Worm (Caenorhabditis elegans) whole organism, L4/young adult: ENCODE data around the gene inso-1.

Experiments used
- W03F9.2 ChIP-seq: fragments of 150-350 bp; optimal IDR thresholded peaks from 2 replicates; lab custom pipeline; 2014; ENCODE audit warnings: missing biosample characterization, missing genetic modification characterization
- dao-5 ChIP-seq: sonication (generic microtip); optimal IDR thresholded peaks from 2 replicates; lab custom pipeline; 2016; ENCODE audit warnings: missing genotype, missing genetic modification characterization, moderate library complexity, missing compliant biosample characterization
- him-1 ChIP-seq: sonication (generic microtip); optimal IDR thresholded peaks from 2 replicates; lab custom pipeline; 2016; ENCODE audit warnings: missing genotype, missing genetic modification reagents, missing genetic modification characterization, missing compliant biosample characterization

inso-1 gene

ce11 chrX:1299849-1300248, at the start of gene inso-1:
Gene inso-1 (plus strand): TSS chrX:1300149.
- TF ChIP-seq W03F9.2 (tag; lab: Kevin White, UChicago) (no peak), dao-5 (tag; lab: Kevin White, UChicago) (no peak), him-1 (tag; lab: Kevin White, UChicago) (no peak)

ce11 chrX:1255547-1255946, 44.4 kb upstream of the inso-1 start, which contains the start of gene npr-11:
Gene npr-11 (minus strand): TSS chrX:1255647.
- TF ChIP-seq dao-5 (tag; lab: Kevin White, UChicago) (no peak), him-1 (tag; lab: Kevin White, UChicago) (no peak), W03F9.2 (tag; lab: Kevin White, UChicago) (no peak)

DNA sequence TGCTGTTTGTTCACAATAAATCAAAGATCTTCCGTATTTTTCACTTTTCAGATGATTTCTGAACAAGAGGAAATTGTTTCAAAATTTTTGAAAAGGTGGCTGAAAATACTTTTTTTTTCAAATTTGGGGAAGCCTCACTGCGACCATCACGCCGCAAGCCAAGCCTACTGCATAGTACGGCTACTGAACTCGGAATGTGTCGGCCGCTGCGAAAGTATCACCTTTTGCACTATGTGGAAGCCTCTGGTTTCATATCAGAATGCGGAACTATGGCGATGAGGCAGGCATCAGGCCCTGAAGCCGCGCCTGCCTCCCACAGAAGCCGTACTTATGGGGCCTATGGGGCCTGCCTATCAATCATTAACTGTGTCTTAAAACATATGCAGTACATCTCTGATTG, 42.3 kb upstream of the inso-1 start:
- TF ChIP-seq W03F9.2 (tag; lab: Kevin White, UChicago) (no peak), him-1 (tag; lab: Kevin White, UChicago) (no peak), dao-5 (tag; lab: Kevin White, UChicago) (no peak)

DNA sequence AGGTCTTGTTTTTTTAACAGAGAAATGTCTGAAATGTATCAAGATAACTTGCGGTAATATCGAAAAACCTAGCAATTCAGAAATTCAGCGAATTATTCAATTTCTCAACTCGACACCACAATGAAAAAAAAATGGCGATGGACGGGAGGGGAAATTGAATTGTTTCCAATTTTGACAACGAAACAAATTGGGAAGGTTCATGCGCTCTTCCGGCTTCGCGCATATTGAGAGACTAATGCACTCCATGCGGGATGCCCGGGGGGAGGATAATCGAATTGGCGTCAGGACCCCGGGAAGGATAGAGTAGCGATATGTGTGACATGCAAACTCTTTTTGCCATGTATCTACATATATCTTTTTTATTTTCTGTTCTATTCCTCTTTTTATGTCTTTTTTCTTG, 34.6 kb upstream of the inso-1 start:
- no peak for TF ChIP-seq W03F9.2 (tag; lab: Kevin White, UChicago)
- TF ChIP-seq dao-5 (tag; lab: Kevin White, UChicago): no peak
- TF ChIP-seq him-1 (tag; lab: Kevin White, UChicago): no peak

DNA sequence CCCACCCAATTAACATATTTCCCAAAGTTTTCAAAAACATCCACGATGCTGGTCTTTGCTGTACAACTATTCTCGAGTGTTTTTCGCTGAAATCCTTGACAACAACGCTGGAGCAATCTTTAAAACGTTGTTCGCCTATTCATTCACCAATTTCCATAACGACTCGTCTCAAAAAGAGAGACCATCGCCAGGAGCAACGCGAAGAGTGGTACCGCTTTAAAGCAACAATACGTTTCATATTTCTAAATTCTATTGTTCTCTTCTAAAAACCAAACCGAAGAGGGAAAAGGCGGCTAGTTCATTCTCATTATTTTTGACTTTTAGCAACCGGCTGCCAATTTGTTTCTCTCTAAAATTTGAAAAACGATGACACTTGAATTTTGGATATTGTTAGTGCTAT, 29.4 kb upstream of the inso-1 start, which contains the start of gene C25G6.1:
Gene C25G6.1, plus strand, starts transcription at position 301 of the 400 bp plus-strand sequence.
- no peak for TF ChIP-seq him-1 (tag; lab: Kevin White, UChicago)
- TF ChIP-seq dao-5 (tag; lab: Kevin White, UChicago): no peak
- TF ChIP-seq W03F9.2 (tag; lab: Kevin White, UChicago): no peak

DNA sequence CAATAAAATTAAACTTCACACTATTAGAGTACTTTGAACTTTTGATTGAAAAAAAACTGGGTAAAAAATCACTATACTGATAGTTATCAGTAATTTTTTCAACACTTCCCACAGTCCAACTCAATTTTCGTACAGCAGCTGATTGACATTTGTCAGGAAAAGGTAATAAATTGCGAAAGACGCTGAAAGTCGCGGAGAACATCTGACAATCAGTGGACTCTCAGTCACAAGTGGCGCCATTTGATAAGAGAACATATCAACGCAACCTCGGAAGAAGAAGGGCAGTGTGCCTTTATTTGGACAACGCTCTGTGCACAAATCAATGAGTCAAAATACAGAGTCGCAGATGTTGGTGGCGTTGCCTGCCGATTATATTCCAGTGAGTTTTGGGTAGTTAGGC, 27.4 kb upstream of the inso-1 start, which contains the start of gene C52B11.5:
Gene C52B11.5, plus strand, starts transcription at position 250 of the 400 bp plus-strand sequence.
- TF ChIP-seq him-1 (tag; lab: Kevin White, UChicago) (no peak), W03F9.2 (tag; lab: Kevin White, UChicago) (peak; percentile 7), dao-5 (tag; lab: Kevin White, UChicago) (no peak)

DNA sequence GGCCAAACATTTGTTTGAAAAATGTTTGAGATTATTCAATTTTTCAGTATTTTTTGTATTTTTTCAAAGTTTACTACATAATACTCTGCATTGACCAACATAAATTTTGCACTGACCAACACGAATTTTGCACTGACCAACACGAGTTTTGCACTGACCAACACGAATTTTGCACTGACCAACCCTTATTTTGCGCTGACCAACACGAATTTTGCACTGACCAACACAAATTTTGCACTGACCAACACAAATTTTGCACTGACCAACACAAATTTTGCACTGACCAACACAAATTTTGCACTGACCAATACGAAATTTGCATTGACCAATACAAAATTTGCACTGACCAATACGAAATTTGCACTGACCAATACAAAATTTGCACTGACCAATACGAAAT, 7.1 kb upstream of the inso-1 start:
- TF ChIP-seq dao-5 (tag; lab: Kevin White, UChicago) (no peak), him-1 (tag; lab: Kevin White, UChicago) (no peak), W03F9.2 (tag; lab: Kevin White, UChicago) (no peak)

DNA sequence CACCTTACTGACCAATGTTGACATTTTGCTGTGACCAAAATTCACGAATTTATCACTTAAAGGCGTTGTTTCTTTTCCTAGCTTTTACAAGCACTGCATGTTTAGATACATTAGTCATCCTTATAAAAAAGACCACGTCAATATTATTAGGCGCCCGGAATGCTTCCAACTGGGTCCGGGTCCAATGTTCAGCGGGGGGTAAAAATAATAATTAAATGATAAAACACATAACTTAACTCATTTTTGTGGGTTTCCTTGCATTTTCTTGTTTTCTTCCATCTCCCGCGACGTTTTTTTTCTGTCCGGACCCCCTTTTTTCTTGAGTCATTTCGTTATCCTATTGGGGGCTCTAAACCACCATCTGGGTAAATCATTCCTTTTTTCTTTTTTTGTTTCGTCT, 6.5 kb upstream of the inso-1 start:
- TF ChIP-seq him-1 (tag; lab: Kevin White, UChicago) (no peak), dao-5 (tag; lab: Kevin White, UChicago) (no peak), W03F9.2 (tag; lab: Kevin White, UChicago) (no peak)

- no peak for TF ChIP-seq W03F9.2 (tag; lab: Kevin White, UChicago)
- TF ChIP-seq dao-5 (tag; lab: Kevin White, UChicago): no peak
- no peak for TF ChIP-seq him-1 (tag; lab: Kevin White, UChicago)
Observed at ce11 chrX:1294607-1295303, 5.2 kb upstream of the inso-1 start, which contains the start of gene dop-4. Gene dop-4 (plus strand): TSS chrX:1295253.

DNA sequence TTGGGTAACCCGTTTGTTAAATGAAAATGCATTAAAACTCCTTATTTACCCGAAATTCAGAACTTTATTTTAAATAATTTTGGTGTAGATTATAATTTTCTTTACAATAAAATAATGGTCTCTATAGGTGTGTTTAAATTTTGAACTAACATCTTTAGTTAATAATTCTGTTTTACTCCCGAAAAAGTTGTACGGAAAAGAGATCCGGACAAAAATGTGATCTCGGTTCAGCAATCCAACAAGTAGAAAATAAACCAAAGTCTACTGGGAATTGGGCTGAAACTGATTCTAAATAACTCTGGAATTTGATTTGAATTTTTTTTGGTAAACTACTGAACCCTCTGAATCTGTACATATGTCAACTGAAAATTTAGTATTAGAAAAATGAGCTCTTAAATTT, 4.2 kb upstream of the inso-1 start:
- TF ChIP-seq dao-5 (tag; lab: Kevin White, UChicago): no peak
- no peak for TF ChIP-seq him-1 (tag; lab: Kevin White, UChicago)
- no peak for TF ChIP-seq W03F9.2 (tag; lab: Kevin White, UChicago)

ce11 chrX:1302267-1302666, 2.3 kb downstream of the inso-1 start:
- peak; percentile 52 for TF ChIP-seq him-1 (tag; lab: Kevin White, UChicago)
- TF ChIP-seq dao-5 (tag; lab: Kevin White, UChicago): no peak
- peak; percentile 48 for TF ChIP-seq W03F9.2 (tag; lab: Kevin White, UChicago)

ce11 chrX:1309446-1309845, 9.5 kb downstream of the inso-1 start:
- TF ChIP-seq W03F9.2 (tag; lab: Kevin White, UChicago): no peak
- TF ChIP-seq him-1 (tag; lab: Kevin White, UChicago): no peak
- TF ChIP-seq dao-5 (tag; lab: Kevin White, UChicago): no peak

ce11 chrX:1311084-1311483, 11.1 kb downstream of the inso-1 start, which contains the start of gene H42K12.3:
Gene H42K12.3 (plus strand): TSS chrX:1311391.
- TF ChIP-seq W03F9.2 (tag; lab: Kevin White, UChicago) (no peak), him-1 (tag; lab: Kevin White, UChicago) (no peak), dao-5 (tag; lab: Kevin White, UChicago) (no peak)

- TF ChIP-seq dao-5 (tag; lab: Kevin White, UChicago): no peak
- no peak for TF ChIP-seq him-1 (tag; lab: Kevin White, UChicago)
- TF ChIP-seq W03F9.2 (tag; lab: Kevin White, UChicago): no peak
Observed at ce11 chrX:1311577-1311976, 11.6 kb downstream of the inso-1 start.
